Fruit fly (Drosophila melanogaster) whole organism: ENCODE data around the gene ND-30.

ENCODE experiments used
- pan ChIP-seq: fragments of >200 bp; optimal IDR thresholded peaks from 2 replicates; lab custom pipeline; 2017
- psq ChIP-seq: fragments of >200 bp; optimal IDR thresholded peaks from 2 replicates; lab custom pipeline; 2017

- TF ChIP-seq psq (lab: Kevin White, UChicago) (no peak), pan (no peak)
Measured at dm6 chr3L:3179474-3179873, 20.1 kb upstream of the ND-30 start.
